Worm (Caenorhabditis elegans): ENCODE results near the gene asp-15.
"Not testable (repeated sequence)": the region's sequence is repeated elsewhere in the genome, so short reads cannot be mapped to it uniquely, and the experiment has no call there.

ce11 chrV:19014273-19014672, 30.4 kb downstream of the asp-15 start, which contains the start of gene Y39B6A.30:
- not testable (repeated sequence) for TF ChIP-seq ama-1 (optimal IDR thresholded peaks at IDR 0.05); flt-1 (GFP tag; IDR thresholded peaks at IDR 0.05); aly-1 (tag; optimal IDR thresholded peaks at IDR 0.05); tbx-37 (GFP tag; conservative IDR thresholded peaks at IDR 0.05); ceh-36 (tag; optimal IDR thresholded peaks at IDR 0.05); tra-4 (tag; optimal IDR thresholded peaks at IDR 0.05); ets-7 (tag; optimal IDR thresholded peaks at IDR 0.05); hmbx-1 (tag; optimal IDR thresholded peaks at IDR 0.05); B0310.2 (tag; optimal IDR thresholded peaks at IDR 0.05); scrt-1 (GFP tag; IDR thresholded peaks at IDR 0.05); ceh-13 (GFP tag; optimal IDR thresholded peaks at IDR 0.05)
